Fruit fly (Drosophila melanogaster) whole organism, wandering third instar larva: ENCODE data around the gene PSMG1.

Experiments
- Hr78 ChIP-seq: fragments of >200 bp; optimal IDR thresholded peaks from 2 replicates; lab custom pipeline; 2017; ENCODE audit warnings: missing biosample characterization, missing genetic modification characterization
- N ChIP-seq: fragments of >200 bp; optimal IDR thresholded peaks from 2 replicates; lab custom pipeline; 2018; ENCODE audit warnings: missing biosample characterization, missing external identifiers, missing genetic modification characterization
- Rel ChIP-seq, 2 experiments: fragments of 200-800 bp; sonication (Bioruptor generic) in 1 of 2; optimal IDR thresholded peaks; 2 replicates in 1 of 2; 3 replicates in 1 of 2; lab custom pipeline; 2016 to 2019; ENCODE audit warnings: mild to moderate bottlenecking in 2 of 2, missing biosample characterization in 2 of 2, missing genetic modification characterization in 2 of 2, moderate library complexity in 1 of 2

DNA sequence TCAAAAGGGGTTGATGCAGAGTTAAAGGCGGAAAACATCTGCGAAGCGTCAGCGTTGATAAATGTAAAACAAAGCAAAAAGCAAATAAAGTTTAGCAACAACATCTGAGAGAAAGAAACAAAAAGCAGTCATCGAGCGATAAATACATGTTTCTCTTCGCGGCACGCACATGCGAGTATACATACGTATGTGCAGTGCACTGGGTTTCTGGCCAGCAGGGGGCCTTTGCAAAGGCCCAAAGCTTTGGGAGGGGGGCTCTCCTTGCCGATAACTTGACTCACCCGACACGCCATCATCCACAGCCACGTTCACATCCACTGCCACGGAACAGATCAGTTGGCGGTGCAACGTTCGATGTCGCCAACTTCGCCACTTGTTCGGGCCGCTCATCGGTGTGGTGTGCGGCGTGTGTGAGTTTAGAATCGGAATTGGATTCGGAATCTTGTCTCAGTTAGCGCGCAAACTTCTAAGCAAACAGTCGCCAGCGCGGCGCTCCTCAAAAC lies 19.1 kb upstream of the PSMG1 start, which contains the start of gene CG42675:
- no peak for TF ChIP-seq Hr78 (GFP tag; lab: Kevin White, UChicago)
- no peak for TF ChIP-seq Rel (GFP tag; optimal IDR thresholded peaks at IDR 0.05; lab: Kevin White, UChicago)
- TF ChIP-seq Rel (tag; optimal IDR thresholded peaks at IDR 0.05; lab: Kevin White, UChicago): no peak
- TF ChIP-seq N (GFP tag; lab: Kevin White, UChicago): no peak
